Worm (Caenorhabditis elegans): Measurements from ENCODE around the gene Y55F3AM.9.

DNA sequence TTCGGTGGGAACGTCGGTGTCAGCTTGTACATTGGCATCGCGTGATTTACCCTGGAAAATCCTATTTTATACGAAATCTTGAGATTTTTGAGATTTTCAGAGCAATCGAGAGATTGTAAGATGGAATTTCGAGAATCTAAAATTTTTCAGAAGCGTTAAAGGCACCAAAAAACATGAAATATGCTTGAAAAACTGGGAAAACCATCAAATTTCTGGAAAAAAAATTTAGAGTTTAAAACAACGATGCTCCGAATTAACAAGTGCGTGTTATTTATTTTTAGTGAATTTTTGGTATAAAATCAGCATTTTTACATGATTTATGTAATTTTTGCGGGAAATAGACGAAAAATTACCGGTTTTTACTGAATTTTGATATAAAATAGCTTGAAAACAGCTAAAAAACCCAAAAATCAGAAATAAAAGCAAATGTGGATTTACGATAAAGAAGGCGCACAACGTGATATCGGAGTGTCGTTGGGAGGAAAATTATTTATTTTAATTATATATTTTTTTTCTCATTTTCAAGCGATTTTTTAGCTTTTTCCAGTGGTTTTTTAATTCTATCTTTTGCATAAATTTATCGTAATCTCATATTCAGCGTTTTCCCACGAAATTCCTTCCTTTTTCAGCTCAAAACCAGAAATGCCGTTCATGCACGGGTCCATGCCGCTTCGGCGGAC, 46.9 kb upstream of the Y55F3AM.9 start, which contains the start of the genes Y55F3AM.13 and mrps-25:
- TF ChIP-seq W03F9.2 (tag; optimal IDR thresholded peaks at IDR 0.05), result no peak
- no peak for TF ChIP-seq him-1 (tag; optimal IDR thresholded peaks at IDR 0.05)
- TF ChIP-seq dao-5 (tag; optimal IDR thresholded peaks at IDR 0.05), result no peak
